Worm (Caenorhabditis elegans) whole organism, L4 larva: ENCODE results near the gene R11G1.1.

Experiments
- F10B5.3 ChIP-seq: sonication (generic microtip); optimal IDR thresholded peaks from 2 replicates; lab custom pipeline; 2016; ENCODE audit warnings: mild to moderate bottlenecking, missing genetic modification characterization, missing compliant biosample characterization
- F37D6.2 ChIP-seq: sonication (generic microtip); optimal IDR thresholded peaks from 2 replicates; lab custom pipeline; 2016; ENCODE audit warnings: mild to moderate bottlenecking, missing genetic modification characterization, missing compliant biosample characterization
- F44E2.7 ChIP-seq: fragments of 200-800 bp; sonication (Bioruptor generic); IDR thresholded peaks from 2 replicates; pipeline ENCODE4 v2.1.2; 2022; ENCODE audit warnings: missing genetic modification characterization, missing compliant biosample characterization
- F49E8.2 ChIP-seq: sonication (generic microtip); optimal IDR thresholded peaks from 2 replicates; lab custom pipeline; 2016; ENCODE audit warnings: missing compliant biosample characterization, mild to moderate bottlenecking, missing genetic modification characterization, borderline replicate concordance
- R02D3.7 ChIP-seq: fragments of 150-350 bp; sonication (generic microtip); optimal IDR thresholded peaks from 3 replicates; lab custom pipeline; 2014; ENCODE audit warnings: missing biosample characterization, missing genetic modification characterization
- Y105C5A.15 ChIP-seq: fragments of 200-800 bp; sonication (Bioruptor generic); IDR thresholded peaks from 2 replicates; pipeline ENCODE4 v1.3.6; 2022; ENCODE audit warnings: missing genetic modification characterization, missing compliant biosample characterization
- Y48G9A.11 ChIP-seq: fragments of 200-800 bp; sonication (Bioruptor generic); IDR thresholded peaks from 2 replicates; pipeline ENCODE4 v1.3.6; 2022; ENCODE audit warnings: missing genetic modification reagents, missing genetic modification characterization, missing compliant biosample characterization
- Y75B8A.6 ChIP-seq: fragments of 200-800 bp; sonication (Bioruptor generic); IDR thresholded peaks from 2 replicates; pipeline ENCODE4 v1.3.6; 2022; ENCODE audit warnings: missing genetic modification reagents, missing genetic modification characterization, missing compliant biosample characterization
- ZK337.2 ChIP-seq: fragments of 200-800 bp; sonication (Bioruptor generic); IDR thresholded peaks from 2 replicates; pipeline ENCODE4 v1.3.6; 2022; ENCODE audit warnings: missing genetic modification reagents, missing genetic modification characterization, missing compliant biosample characterization
- aha-1 ChIP-seq: fragments of 150-350 bp; peaks from one replicate; lab custom pipeline; 2014; ENCODE audit warnings: missing biosample characterization, missing genetic modification characterization
- attf-4 ChIP-seq: sonication (generic microtip); optimal IDR thresholded peaks from 3 replicates; lab custom pipeline; 2017; ENCODE audit warnings: missing biosample characterization, missing genetic modification characterization
- ceh-20 ChIP-seq: fragments of 200-800 bp; sonication (Bioruptor generic); IDR thresholded peaks from 2 replicates; pipeline ENCODE4 v1.3.6; 2022; ENCODE audit warnings: missing genetic modification reagents, missing genetic modification characterization, missing compliant biosample characterization
- ceh-28 ChIP-seq: fragments of 150-350 bp; optimal IDR thresholded peaks from 2 replicates; lab custom pipeline; 2014; ENCODE audit warnings: missing biosample characterization, missing genetic modification reagents, missing genetic modification characterization
- daf-16 ChIP-seq, 3 experiments: sonication (generic microtip); optimal IDR thresholded peaks; 2 replicates each; lab custom pipeline; 2016 to 2017; ENCODE audit warnings: missing genetic modification characterization in 3 of 3, missing genetic modification reagents in 3 of 3, mild to moderate bottlenecking in 2 of 3, missing compliant biosample characterization in 2 of 3, missing biosample characterization in 1 of 3, moderate library complexity in 1 of 3
- daf-8 ChIP-seq: fragments of 200-800 bp; sonication (Bioruptor generic); IDR thresholded peaks from 2 replicates; pipeline ENCODE4 v1.3.6; 2022; ENCODE audit warnings: missing genetic modification characterization, missing compliant biosample characterization
- dmd-6 ChIP-seq: fragments of 200-800 bp; sonication (Bioruptor generic); IDR thresholded peaks from 2 replicates; pipeline ENCODE4 v1.3.6; 2022; ENCODE audit warnings: missing genetic modification reagents, missing genetic modification characterization, missing compliant biosample characterization
- egl-43 ChIP-seq: fragments of 200-800 bp; sonication (Bioruptor generic); IDR thresholded peaks from 2 replicates; pipeline ENCODE4 v1.3.6; 2022; ENCODE audit warnings: missing genetic modification reagents, missing genetic modification characterization, missing compliant biosample characterization
- fkh-10 ChIP-seq: fragments of 150-350 bp; optimal IDR thresholded peaks from 2 replicates; lab custom pipeline; 2014; ENCODE audit warnings: missing biosample characterization, missing genetic modification reagents, missing genetic modification characterization
- fos-1 ChIP-seq: fragments of 150-350 bp; optimal IDR thresholded peaks from 2 replicates; lab custom pipeline; 2014; ENCODE audit warnings: missing biosample characterization, missing genetic modification characterization
- gei-8 ChIP-seq: fragments of 200-800 bp; sonication (Bioruptor generic); optimal IDR thresholded peaks from 2 replicates; lab custom pipeline; 2018; ENCODE audit warnings: mild to moderate bottlenecking, missing genetic modification characterization, missing compliant biosample characterization
- hmg-1.1 ChIP-seq: fragments of 200-800 bp; sonication (Bioruptor generic); IDR thresholded peaks from 2 replicates; pipeline ENCODE4 v1.3.6; 2022; ENCODE audit warnings: missing genetic modification reagents, missing genetic modification characterization, missing compliant biosample characterization
- lim-7 ChIP-seq: fragments of 200-800 bp; sonication (Bioruptor generic); IDR thresholded peaks from 2 replicates; pipeline ENCODE4 v1.3.6; 2022; ENCODE audit warnings: missing genetic modification characterization, missing compliant biosample characterization
- lin-1 ChIP-seq: fragments of 200-800 bp; sonication (Bioruptor generic); IDR thresholded peaks from 2 replicates; pipeline ENCODE4 v1.3.6; 2022; ENCODE audit warnings: missing genetic modification reagents, missing genetic modification characterization, missing compliant biosample characterization
- lin-13 ChIP-seq: fragments of 150-350 bp; optimal IDR thresholded peaks from 2 replicates; lab custom pipeline; 2014; ENCODE audit warnings: missing biosample characterization, missing genetic modification reagents, missing genetic modification characterization
- lin-29 ChIP-seq: fragments of 200-800 bp; sonication (Bioruptor generic); IDR thresholded peaks from 2 replicates; pipeline ENCODE4 v1.3.6; 2022; ENCODE audit warnings: missing genetic modification reagents, missing genetic modification characterization, missing compliant biosample characterization
- lsy-2 ChIP-seq, 2 experiments: fragments of 150-350 bp in 1 of 2; sonication (generic microtip) in 1 of 2; optimal IDR thresholded peaks; 2 replicates each; lab custom pipeline; 2014 to 2017; ENCODE audit warnings: missing biosample characterization in 2 of 2, missing genetic modification characterization in 2 of 2
- madf-5 ChIP-seq, 2 experiments: fragments of 200-800 bp; sonication (Bioruptor generic); IDR thresholded peaks; 2 replicates each; pipeline ENCODE4 v1.3.6; 2022; ENCODE audit warnings: missing compliant biosample characterization in 2 of 2, missing genetic modification characterization in 2 of 2
- mdl-1 ChIP-seq, 2 experiments: fragments of 150-350 bp in 1 of 2; sonication (generic microtip) in 1 of 2; optimal IDR thresholded peaks; 2 replicates each; lab custom pipeline; 2014 to 2017; ENCODE audit warnings: missing biosample characterization in 2 of 2, missing genetic modification characterization in 2 of 2
- mes-2 ChIP-seq: sonication (generic microtip); optimal IDR thresholded peaks from 2 replicates; lab custom pipeline; 2016; ENCODE audit warnings: missing genotype, mild to moderate bottlenecking, missing genetic modification characterization, missing compliant biosample characterization; ENCODE audit not compliant: poor library complexity, severe bottlenecking
- mxl-2 ChIP-seq: fragments of 200-800 bp; sonication (Bioruptor generic); conservative IDR thresholded peaks from 2 replicates; pipeline ENCODE4 v1.3.6; 2022; ENCODE audit warnings: missing genetic modification reagents, missing genetic modification characterization, missing compliant biosample characterization
- mxl-3 ChIP-seq: fragments of 200-800 bp; sonication (Bioruptor generic); optimal IDR thresholded peaks from 2 replicates; lab custom pipeline; 2018; ENCODE audit warnings: mild to moderate bottlenecking, missing genetic modification characterization, missing compliant biosample characterization
- nhr-102 ChIP-seq: sonication (generic microtip); optimal IDR thresholded peaks from 2 replicates; lab custom pipeline; 2016; ENCODE audit warnings: mild to moderate bottlenecking, missing genetic modification characterization, moderate library complexity, missing compliant biosample characterization
- nhr-237 ChIP-seq: sonication (generic microtip); optimal IDR thresholded peaks from 2 replicates; lab custom pipeline; 2017; ENCODE audit warnings: missing biosample characterization, missing genetic modification characterization
- nhr-25 ChIP-seq: sonication (generic microtip); optimal IDR thresholded peaks from 2 replicates; lab custom pipeline; 2017; ENCODE audit warnings: missing genetic modification characterization, mild to moderate bottlenecking, missing compliant biosample characterization, antibody characterized with exemption, moderate library complexity, borderline replicate concordance; ENCODE audit not compliant: insufficient read depth
- pha-4 ChIP-seq, 2 experiments: fragments of 150-350 bp in 1 of 2; fragments of 200-800 bp in 1 of 2; sonication (Bioruptor generic) in 1 of 2; IDR thresholded peaks in 1 of 2; optimal IDR thresholded peaks in 1 of 2; 2 replicates each; pipeline versions ENCODE4 v1.3.6 to Lab custom; 2014 to 2022; ENCODE audit warnings: missing genetic modification characterization in 2 of 2, missing genetic modification reagents in 2 of 2, missing biosample characterization in 1 of 2, missing compliant biosample characterization in 1 of 2
- php-3 ChIP-seq: fragments of 200-800 bp; sonication (Bioruptor generic); IDR thresholded peaks from 2 replicates; pipeline ENCODE4 v1.3.6; 2022; ENCODE audit warnings: missing genetic modification reagents, missing genetic modification characterization, missing compliant biosample characterization
- pqm-1 ChIP-seq: sonication (generic microtip); optimal IDR thresholded peaks from 2 replicates; lab custom pipeline; 2017; ENCODE audit warnings: missing biosample characterization, missing genetic modification characterization
- rbr-2 ChIP-seq: sonication (generic microtip); optimal IDR thresholded peaks from 2 replicates; lab custom pipeline; 2016; ENCODE audit warnings: missing genotype, missing genetic modification characterization, missing compliant biosample characterization
- sdz-12 ChIP-seq: fragments of 200-800 bp; sonication (Bioruptor generic); optimal IDR thresholded peaks from 2 replicates; lab custom pipeline; 2018; ENCODE audit warnings: mild to moderate bottlenecking, missing genetic modification characterization, missing compliant biosample characterization
- skn-1 ChIP-seq: fragments of 150-350 bp; optimal IDR thresholded peaks from 2 replicates; lab custom pipeline; 2014; ENCODE audit warnings: missing biosample characterization, missing genetic modification characterization
- snpc-1.2 ChIP-seq: fragments of 200-800 bp; sonication (Bioruptor generic); IDR thresholded peaks from 2 replicates; pipeline ENCODE4 v1.3.6; 2022; ENCODE audit warnings: missing genetic modification reagents, missing genetic modification characterization, missing compliant biosample characterization
- tag-97 ChIP-seq: fragments of 200-800 bp; sonication (Bioruptor generic); IDR thresholded peaks from 2 replicates; pipeline ENCODE4 v1.3.6; 2022; ENCODE audit warnings: missing genetic modification characterization, missing compliant biosample characterization
- unc-130 ChIP-seq: sonication (generic microtip); optimal IDR thresholded peaks from 2 replicates; lab custom pipeline; 2016; ENCODE audit warnings: missing genetic modification reagents, missing genetic modification characterization, missing compliant biosample characterization
- unc-39 ChIP-seq: sonication (generic microtip); optimal IDR thresholded peaks from 2 replicates; lab custom pipeline; 2017; ENCODE audit warnings: missing biosample characterization, missing genetic modification characterization
- vab-7 ChIP-seq: fragments of 200-800 bp; sonication (Bioruptor generic); IDR thresholded peaks from 2 replicates; pipeline ENCODE4 v1.3.6; 2022; ENCODE audit warnings: missing genetic modification reagents, missing genetic modification characterization, missing compliant biosample characterization
- zfp-2 ChIP-seq: sonication (generic microtip); optimal IDR thresholded peaks from 2 replicates; lab custom pipeline; 2016; ENCODE audit warnings: mild to moderate bottlenecking, missing genetic modification characterization, missing compliant biosample characterization

The R11G1.1 gene

ce11 chrX:3673584-3674108 is 14.4 kb downstream of the R11G1.1 start, which contains the start of gene ceh-63:
TSS of gene ceh-63 (minus strand) at chrX:3674058.
- TF ChIP-seq aha-1 (tag; lab: Kevin White, UChicago) (peak; percentile 65), fkh-10 (GFP tag; lab: Kevin White, UChicago) (no peak)

DNA sequence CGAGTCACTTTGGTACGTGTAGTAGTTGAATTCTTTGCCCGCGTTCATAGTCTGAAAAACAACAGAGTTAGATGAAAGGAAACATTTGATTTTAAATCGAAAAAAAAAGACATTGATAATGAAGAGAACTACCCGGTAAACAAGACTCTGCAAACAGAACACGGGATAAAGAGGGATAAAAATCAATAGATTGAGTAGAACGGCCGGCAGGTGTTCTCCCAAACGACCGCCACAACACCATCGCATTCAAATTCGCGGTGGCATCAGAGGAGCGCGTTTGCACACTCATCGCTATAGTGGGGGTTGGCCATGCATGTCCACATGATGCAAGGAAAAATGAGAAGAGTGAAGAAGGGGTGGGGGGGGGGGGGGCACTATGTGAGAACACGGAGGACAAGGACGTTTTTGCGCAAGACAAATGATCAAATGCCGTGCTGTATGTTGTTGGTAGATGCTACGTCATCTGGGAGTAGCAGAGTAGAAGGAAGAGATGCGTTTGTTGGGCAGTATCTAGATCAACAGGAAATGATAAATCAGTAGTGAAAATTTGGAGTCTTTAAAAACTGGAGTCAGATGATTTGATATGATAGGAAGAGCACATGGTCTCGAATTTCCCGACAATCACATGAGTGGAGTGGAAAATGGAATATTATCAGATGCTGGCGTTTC is 19.3 kb downstream of the R11G1.1 start, which contains the start of gene tag-52:
Gene tag-52 (minus strand): TSS at position 51 of the 669 bp plus-strand sequence.
- TF ChIP-seq hmg-1.1 (GFP tag; lab: Robert Waterston, UW) = peak; percentile 57; the same call in 1 of the 2 replicates
- no peak for TF ChIP-seq lin-29
- TF ChIP-seq lin-1 (GFP tag; lab: Robert Waterston, UW) = no peak
- TF ChIP-seq php-3 = no peak
- TF ChIP-seq ceh-28 (tag; lab: Kevin White, UChicago) = no peak
- TF ChIP-seq zfp-2 = no peak
- TF ChIP-seq lim-7 (GFP tag; lab: Robert Waterston, UW) = no peak
- peak; percentile 47; the same call in 1 of the 2 replicates for TF ChIP-seq dmd-6 (GFP tag; lab: Robert Waterston, UW)
- TF ChIP-seq unc-130 = no peak
- TF ChIP-seq pqm-1 (tag; lab: Kevin White, UChicago) = peak; percentile 9
- no peak for TF ChIP-seq mxl-2 (GFP tag; lab: Robert Waterston, UW)
- TF ChIP-seq mdl-1 (tag; optimal IDR thresholded peaks at IDR 0.05; lab: Kevin White, UChicago) = peak in 1 of 2 experiments; percentile 32
- no peak for TF ChIP-seq snpc-1.2 (GFP tag; lab: Robert Waterston, UW)
- TF ChIP-seq lin-13 (GFP tag; lab: Kevin White, UChicago) = no peak
- no peak for TF ChIP-seq fos-1 (tag; lab: Kevin White, UChicago)
- no peak for TF ChIP-seq F37D6.2
- no peak for TF ChIP-seq daf-16 (GFP tag; optimal IDR thresholded peaks at IDR 0.05; lab: Kevin White, UChicago)
- TF ChIP-seq daf-16 (tag; optimal IDR thresholded peaks at IDR 0.05; lab: Kevin White, UChicago) = no peak
- no peak for TF ChIP-seq F44E2.7 (GFP tag; lab: Robert Waterston, UW)
- TF ChIP-seq Y48G9A.11 (GFP tag; lab: Robert Waterston, UW) = no peak
- TF ChIP-seq R02D3.7 (tag; lab: Kevin White, UChicago) = no peak
- TF ChIP-seq madf-5 (GFP tag; IDR thresholded peaks at IDR 0.05; lab: Robert Waterston, UW) = no peak
- no peak; the same call in 1 of the 2 replicates for TF ChIP-seq ceh-20 (GFP tag; lab: Robert Waterston, UW)
- no peak for TF ChIP-seq attf-4 (tag; lab: Kevin White, UChicago)
- TF ChIP-seq gei-8 (GFP tag; lab: Kevin White, UChicago) = no peak
- no peak for TF ChIP-seq mes-2 (tag; lab: Kevin White, UChicago)
- TF ChIP-seq tag-97 = no peak
- TF ChIP-seq Y75B8A.6 (GFP tag; lab: Robert Waterston, UW) = no peak
- no peak for TF ChIP-seq vab-7 (GFP tag; lab: Robert Waterston, UW)
- TF ChIP-seq ZK337.2 (GFP tag; lab: Robert Waterston, UW) = no peak
- TF ChIP-seq mxl-3 (GFP tag; lab: Kevin White, UChicago) = peak; percentile 74
- no peak for TF ChIP-seq Y105C5A.15 (GFP tag; lab: Robert Waterston, UW)
- no peak for TF ChIP-seq daf-8 (GFP tag; lab: Robert Waterston, UW)
- TF ChIP-seq lsy-2 (tag; optimal IDR thresholded peaks at IDR 0.05; lab: Kevin White, UChicago) = peak in 1 of 2 experiments; percentile 48
- no peak for TF ChIP-seq nhr-25 (tag; lab: Kevin White, UChicago)
- TF ChIP-seq sdz-12 = no peak
- TF ChIP-seq unc-39 (tag; lab: Kevin White, UChicago) = no peak
- no peak for TF ChIP-seq skn-1
- no peak for TF ChIP-seq F10B5.3
- TF ChIP-seq nhr-237 (tag; lab: Kevin White, UChicago) = no peak
- no peak for TF ChIP-seq pha-4 (GFP tag; IDR thresholded peaks at IDR 0.05; lab: Robert Waterston, UW)
- no peak for TF ChIP-seq pha-4 (tag; optimal IDR thresholded peaks at IDR 0.05; lab: Kevin White, UChicago)
- TF ChIP-seq egl-43 (GFP tag; lab: Robert Waterston, UW) = no peak
- no peak for TF ChIP-seq aha-1 (tag; lab: Kevin White, UChicago)
- TF ChIP-seq F49E8.2 (tag; lab: Kevin White, UChicago) = no peak
- peak; percentile 16 for TF ChIP-seq rbr-2
- TF ChIP-seq nhr-102 = no peak
